Fruit fly (Drosophila melanogaster) whole organism, embryonic: ENCODE measurements around the gene Pgd.
A peak's percentile ranks its signal among the peaks of the same experiment; 100 is the strongest.

Experiments
- CG11398 ChIP-seq: fragments of 200-800 bp; sonication (Bioruptor generic); optimal IDR thresholded peaks from 2 replicates; lab custom pipeline; 2016; ENCODE audit warnings: missing biosample characterization, missing genetic modification characterization
- CG12155 ChIP-seq: fragments of 200-800 bp; sonication (Bioruptor generic); optimal IDR thresholded peaks from 3 replicates; lab custom pipeline; 2016; ENCODE audit warnings: missing biosample characterization, missing genetic modification characterization
- CG12219 ChIP-seq: fragments of 200-800 bp; sonication (Bioruptor generic); optimal IDR thresholded peaks from 3 replicates; lab custom pipeline; 2018; ENCODE audit warnings: missing biosample characterization, mild to moderate bottlenecking, missing genetic modification characterization
- CG12744 ChIP-seq: fragments of 200-800 bp; sonication (Bioruptor generic); optimal IDR thresholded peaks from 2 replicates; lab custom pipeline; 2016; ENCODE audit warnings: missing biosample characterization, missing genetic modification characterization
- CG14667 ChIP-seq: fragments of 200-800 bp; sonication (Bioruptor generic); IDR thresholded peaks from 2 replicates; pipeline ENCODE4 v1.3.6; 2022; ENCODE audit warnings: missing biosample characterization, missing genetic modification characterization
- CG17612 ChIP-seq: fragments of 200-800 bp; sonication (Bioruptor generic); IDR thresholded peaks from 2 replicates; pipeline ENCODE4 v1.3.6; 2022; ENCODE audit warnings: missing biosample characterization, missing genetic modification characterization
- CG18599 ChIP-seq: fragments of 200-800 bp; sonication (Bioruptor generic); optimal IDR thresholded peaks from 3 replicates; lab custom pipeline; 2017; ENCODE audit warnings: missing biosample characterization, missing genetic modification characterization, mild to moderate bottlenecking, moderate library complexity, missing genetic modification reagents
- CG31365 ChIP-seq: fragments of 200-800 bp; sonication (Bioruptor generic); optimal IDR thresholded peaks from 2 replicates; lab custom pipeline; 2018; ENCODE audit warnings: missing biosample characterization, mild to moderate bottlenecking, missing genetic modification characterization
- CG4707 ChIP-seq: fragments of 200-800 bp; sonication (Bioruptor generic); optimal IDR thresholded peaks from 2 replicates; lab custom pipeline; 2018; ENCODE audit warnings: missing biosample characterization, mild to moderate bottlenecking, missing genetic modification characterization, moderate library complexity
- CG7839 ChIP-seq: fragments of 200-800 bp; sonication (Bioruptor generic); optimal IDR thresholded peaks from 3 replicates; lab custom pipeline; 2018; ENCODE audit warnings: missing biosample characterization, mild to moderate bottlenecking, missing genetic modification characterization, moderate library complexity
- CG8359 ChIP-seq: fragments of 200-800 bp; sonication (Bioruptor generic); optimal IDR thresholded peaks from 2 replicates; lab custom pipeline; 2017; ENCODE audit warnings: missing biosample characterization, mild to moderate bottlenecking, missing genetic modification characterization, borderline replicate concordance
- CG9437 ChIP-seq: fragments of 200-800 bp; sonication (Bioruptor generic); optimal IDR thresholded peaks from 2 replicates; lab custom pipeline; 2018; ENCODE audit warnings: missing biosample characterization, mild to moderate bottlenecking, missing genetic modification characterization
- CTCF ChIP-seq: fragments of 200-800 bp; sonication (Bioruptor generic); optimal IDR thresholded peaks from 2 replicates; lab custom pipeline; 2017; ENCODE audit warnings: missing biosample characterization, mild to moderate bottlenecking, missing genetic modification characterization, moderate library complexity
- CoRest ChIP-seq: fragments of 200-800 bp; sonication (Bioruptor generic); optimal IDR thresholded peaks from 3 replicates; lab custom pipeline; 2018; ENCODE audit warnings: missing biosample characterization, mild to moderate bottlenecking, missing genetic modification characterization, moderate library complexity
- Dek ChIP-seq: fragments of 200-800 bp; sonication (Bioruptor generic); optimal IDR thresholded peaks from 3 replicates; lab custom pipeline; 2019; ENCODE audit warnings: missing biosample characterization, mild to moderate bottlenecking, missing genetic modification characterization, moderate library complexity
- E2f2 ChIP-seq: fragments of 200-800 bp; sonication (Bioruptor generic); IDR thresholded peaks from 2 replicates; pipeline ENCODE4 v1.3.6; 2022; ENCODE audit warnings: missing biosample characterization, missing genetic modification characterization
- Hsf ChIP-seq: fragments of 200-800 bp; sonication (Bioruptor generic); optimal IDR thresholded peaks from 3 replicates; lab custom pipeline; 2016; ENCODE audit warnings: missing biosample characterization, missing genetic modification characterization
- MBD-R2 ChIP-seq: fragments of 200-800 bp; sonication (Bioruptor generic); IDR thresholded peaks from 2 replicates; pipeline ENCODE4 v1.3.6; 2022; ENCODE audit warnings: missing biosample characterization, missing genetic modification characterization
- MTF-1 ChIP-seq: fragments of 200-800 bp; sonication (Bioruptor generic); optimal IDR thresholded peaks from 2 replicates; lab custom pipeline; 2018; ENCODE audit warnings: missing biosample characterization, mild to moderate bottlenecking, missing genetic modification characterization, borderline replicate concordance
- Oli ChIP-seq: fragments of 200-800 bp; sonication (Bioruptor generic); optimal IDR thresholded peaks from 2 replicates; lab custom pipeline; 2018; ENCODE audit warnings: missing biosample characterization, mild to moderate bottlenecking, missing genetic modification characterization, moderate library complexity
- Sin3A ChIP-seq: fragments of >200 bp; optimal IDR thresholded peaks from 2 replicates; lab custom pipeline; 2018
- Sox100B ChIP-seq: fragments of 200-800 bp; sonication (Bioruptor generic); optimal IDR thresholded peaks from 3 replicates; lab custom pipeline; 2018; ENCODE audit warnings: missing biosample characterization, mild to moderate bottlenecking, missing genetic modification characterization
- Ssrp ChIP-seq: fragments of 200-800 bp; sonication (Bioruptor generic); optimal IDR thresholded peaks from 2 replicates; lab custom pipeline; 2018; ENCODE audit warnings: missing biosample characterization, mild to moderate bottlenecking, missing genetic modification characterization, moderate library complexity
- Usf ChIP-seq: fragments of 200-800 bp; sonication (Bioruptor generic); optimal IDR thresholded peaks from 2 replicates; lab custom pipeline; 2017; ENCODE audit warnings: missing genotype, missing biosample characterization, missing genetic modification characterization
- ac ChIP-seq: fragments of 200-800 bp; sonication (Bioruptor generic); optimal IDR thresholded peaks from 3 replicates; lab custom pipeline; 2017; ENCODE audit warnings: missing biosample characterization, mild to moderate bottlenecking, missing genetic modification characterization
- aop ChIP-seq: fragments of 200-800 bp; sonication (Bioruptor generic); IDR thresholded peaks from 2 replicates; pipeline ENCODE4 v1.3.6; 2022; ENCODE audit warnings: missing biosample characterization, missing genetic modification characterization
- ash1 ChIP-seq: fragments of 200-800 bp; sonication (Bioruptor generic); optimal IDR thresholded peaks from 2 replicates; lab custom pipeline; 2018; ENCODE audit warnings: missing biosample characterization, mild to moderate bottlenecking, missing genetic modification characterization
- bowl ChIP-seq: fragments of 200-800 bp; sonication (Bioruptor generic); IDR thresholded peaks from 2 replicates; pipeline ENCODE4 v1.3.6; 2022; ENCODE audit warnings: missing biosample characterization, missing genetic modification characterization
- btn ChIP-seq: fragments of 200-800 bp; sonication (Bioruptor generic); optimal IDR thresholded peaks from 2 replicates; lab custom pipeline; 2016; ENCODE audit warnings: missing biosample characterization, missing genetic modification characterization
- da ChIP-seq: fragments of 200-800 bp; sonication (Bioruptor generic); optimal IDR thresholded peaks from 2 replicates; lab custom pipeline; 2016; ENCODE audit warnings: missing biosample characterization, missing genetic modification characterization
- dmrt99B ChIP-seq: fragments of 200-800 bp; sonication (Bioruptor generic); optimal IDR thresholded peaks from 2 replicates; lab custom pipeline; 2018; ENCODE audit warnings: missing biosample characterization, mild to moderate bottlenecking, missing genetic modification characterization, moderate library complexity
- exex ChIP-seq: fragments of 200-800 bp; sonication (Bioruptor generic); optimal IDR thresholded peaks from 4 replicates; lab custom pipeline; 2018; ENCODE audit warnings: missing biosample characterization, mild to moderate bottlenecking, missing genetic modification characterization, moderate library complexity
- fd102C ChIP-seq: fragments of 200-800 bp; sonication (Bioruptor generic); optimal IDR thresholded peaks from 2 replicates; lab custom pipeline; 2018; ENCODE audit warnings: missing biosample characterization, mild to moderate bottlenecking, missing genetic modification characterization, moderate library complexity
- fd64A ChIP-seq: fragments of 200-800 bp; sonication (Bioruptor generic); optimal IDR thresholded peaks from 3 replicates; lab custom pipeline; 2018; ENCODE audit warnings: missing biosample characterization, mild to moderate bottlenecking, missing genetic modification characterization
- gcm ChIP-seq: fragments of 200-800 bp; sonication (Bioruptor generic); optimal IDR thresholded peaks from 2 replicates; lab custom pipeline; 2019; ENCODE audit warnings: missing biosample characterization, mild to moderate bottlenecking, missing genetic modification characterization, moderate library complexity
- hkb ChIP-seq, 2 experiments: fragments of 200-800 bp in 1 of 2; fragments of >200 bp in 1 of 2; sonication (Bioruptor generic) in 1 of 2; IDR thresholded peaks in 1 of 2; optimal IDR thresholded peaks in 1 of 2; 2 replicates each; pipeline versions ENCODE4 v1.3.6 to Lab custom; 2017 to 2022; ENCODE audit warnings: missing biosample characterization in 1 of 2, missing genetic modification characterization in 1 of 2
- jing ChIP-seq: fragments of 200-800 bp; sonication (Bioruptor generic); optimal IDR thresholded peaks from 2 replicates; lab custom pipeline; 2018; ENCODE audit warnings: missing biosample characterization, mild to moderate bottlenecking, missing genetic modification characterization
- ken ChIP-seq: fragments of 200-800 bp; sonication (Bioruptor generic); IDR thresholded peaks from 3 replicates; pipeline ENCODE4 v1.3.6; 2022; ENCODE audit warnings: missing biosample characterization, missing genetic modification characterization
- klu ChIP-seq: fragments of 200-800 bp; sonication (Bioruptor generic); IDR thresholded peaks from 2 replicates; pipeline ENCODE4 v1.3.6; 2022; ENCODE audit warnings: missing biosample characterization, missing genetic modification characterization
- maf-S ChIP-seq: fragments of 200-800 bp; sonication (Bioruptor generic); optimal IDR thresholded peaks from 2 replicates; lab custom pipeline; 2016; ENCODE audit warnings: missing biosample characterization, missing genetic modification characterization
- onecut ChIP-seq: fragments of 200-800 bp; sonication (Bioruptor generic); IDR thresholded peaks from 2 replicates; pipeline ENCODE4 v1.3.6; 2022; ENCODE audit warnings: missing biosample characterization, missing genetic modification characterization
- pho ChIP-seq: fragments of 200-800 bp; sonication (Bioruptor generic); optimal IDR thresholded peaks from 2 replicates; lab custom pipeline; 2016; ENCODE audit warnings: missing biosample characterization, missing genetic modification characterization
- phol ChIP-seq: fragments of 200-800 bp; sonication (Bioruptor generic); optimal IDR thresholded peaks from 3 replicates; lab custom pipeline; 2018; ENCODE audit warnings: missing biosample characterization, mild to moderate bottlenecking, missing genetic modification characterization, moderate library complexity
- ro ChIP-seq: fragments of 200-800 bp; sonication (Bioruptor generic); IDR thresholded peaks from 2 replicates; pipeline ENCODE4 v1.3.6; 2022; ENCODE audit warnings: missing biosample characterization, missing genetic modification characterization
- sima ChIP-seq: fragments of 200-800 bp; sonication (Bioruptor generic); optimal IDR thresholded peaks from 2 replicates; lab custom pipeline; 2016; ENCODE audit warnings: missing biosample characterization, missing genetic modification characterization
- toy ChIP-seq: fragments of 200-800 bp; sonication (Bioruptor generic); IDR thresholded peaks from 2 replicates; pipeline ENCODE4 v1.3.6; 2022; ENCODE audit warnings: missing biosample characterization, missing genetic modification characterization
- ttk ChIP-seq: fragments of 200-800 bp; sonication (Bioruptor generic); IDR thresholded peaks from 2 replicates; pipeline ENCODE4 v2.1.2; 2022; ENCODE audit warnings: missing biosample characterization, missing genetic modification characterization
- wdn ChIP-seq: fragments of 200-800 bp; sonication (Bioruptor generic); IDR thresholded peaks from 2 replicates; pipeline ENCODE4 v1.3.6; 2022; ENCODE audit warnings: missing biosample characterization, missing genetic modification characterization
- wor ChIP-seq: fragments of 200-800 bp; sonication (Bioruptor generic); IDR thresholded peaks from 2 replicates; pipeline ENCODE4 v1.3.6; 2022; ENCODE audit warnings: missing biosample characterization, missing genetic modification characterization
- yki ChIP-seq: fragments of >200 bp; optimal IDR thresholded peaks from 3 replicates; lab custom pipeline; 2018

Pgd gene

dm6 chrX:2123965-2124688 is 20.8 kb upstream of the Pgd start (continued):
- TF ChIP-seq fd102C (GFP tag; lab: Kevin White, UChicago) (peak; percentile 87), MTF-1 (GFP tag; lab: Kevin White, UChicago) (peak; percentile 85), jing (GFP tag; lab: Kevin White, UChicago) (peak; percentile 87), CoRest (tag; lab: Kevin White, UChicago) (peak; percentile 99), MBD-R2 (GFP tag; lab: Robert Waterston, UW) (peak; percentile 68), CG12155 (GFP tag; lab: Kevin White, UChicago) (peak; percentile 91), Ssrp (tag; lab: Kevin White, UChicago) (peak; percentile 98), ac (GFP tag; lab: Kevin White, UChicago) (peak; percentile 94), dmrt99B (tag; lab: Kevin White, UChicago) (peak; percentile 99), onecut (peak; percentile 75), phol (tag; lab: Kevin White, UChicago) (peak; percentile 98), da (GFP tag; lab: Kevin White, UChicago) (no peak), CG18599 (GFP tag; lab: Kevin White, UChicago) (peak; percentile 98), CG14667 (peak; percentile 87), maf-S (GFP tag; lab: Kevin White, UChicago) (peak; percentile 59), Sin3A (lab: Kevin White, UChicago) (no peak), CG12744 (peak; percentile 22), ttk (GFP tag; lab: Robert Waterston, UW) (peak; percentile 55), gcm (peak; percentile 98), yki (peak; percentile 14), ken (GFP tag; lab: Robert Waterston, UW) (peak; percentile 92), CG31365 (tag; lab: Kevin White, UChicago) (peak; percentile 61), aop (no peak; the same call in none of the 2 replicates), CG9437 (peak; percentile 96), bowl (GFP tag; lab: Robert Waterston, UW) (peak; percentile 67; the same call in 1 of the 2 replicates), hkb (optimal IDR thresholded peaks at IDR 0.05; lab: Kevin White, UChicago) (no peak), hkb (GFP tag; IDR thresholded peaks at IDR 0.05; lab: Robert Waterston, UW) (peak; percentile 93), Oli (tag; lab: Kevin White, UChicago) (peak; percentile 99), toy (GFP tag; lab: Robert Waterston, UW) (peak; percentile 75), Usf (GFP tag; lab: Kevin White, UChicago) (peak; percentile 98), CG12219 (peak; percentile 89), CG4707 (GFP tag; lab: Kevin White, UChicago) (peak; percentile 83), klu (GFP tag; lab: Robert Waterston, UW) (peak; percentile 91), btn (GFP tag; lab: Kevin White, UChicago) (peak; percentile 64), E2f2 (GFP tag; lab: Robert Waterston, UW) (peak; percentile 73), exex (tag; lab: Kevin White, UChicago) (peak; percentile 87), pho (GFP tag; lab: Kevin White, UChicago) (peak; percentile 72), ash1 (GFP tag; lab: Kevin White, UChicago) (no peak), Dek (tag; lab: Kevin White, UChicago) (peak; percentile 96), CG11398 (GFP tag; lab: Kevin White, UChicago) (peak; percentile 6), wdn (GFP tag; lab: Robert Waterston, UW) (peak; percentile 83), ro (GFP tag; lab: Robert Waterston, UW) (peak; percentile 90), wor (GFP tag; lab: Robert Waterston, UW) (peak; percentile 85), sima (GFP tag; lab: Kevin White, UChicago) (no peak), Hsf (GFP tag; lab: Kevin White, UChicago) (peak; percentile 80), CG17612 (GFP tag; lab: Robert Waterston, UW) (peak; percentile 67), CG8359 (GFP tag; lab: Kevin White, UChicago) (peak; percentile 93), fd64A (GFP tag; lab: Kevin White, UChicago) (peak; percentile 82), Sox100B (peak; percentile 100), CTCF (GFP tag; lab: Kevin White, UChicago) (peak; percentile 70), CG7839 (tag; lab: Kevin White, UChicago) (peak; percentile 99)
